Fruit fly (Drosophila melanogaster) whole organism, pupa: ENCODE results near the gene CG3631.

ENCODE experiments used
- CG10348 ChIP-seq: fragments of 200-800 bp; sonication (Bioruptor generic); IDR thresholded peaks from 2 replicates; pipeline ENCODE4 v1.3.6; 2022; ENCODE audit warnings: missing biosample characterization, missing genetic modification characterization
- CG12605 ChIP-seq: fragments of 200-800 bp; sonication (Bioruptor generic); IDR thresholded peaks from 2 replicates; pipeline ENCODE4 v1.3.6; 2022; ENCODE audit warnings: missing biosample characterization, missing genetic modification characterization
- CG13204 ChIP-seq: fragments of 200-800 bp; sonication (Bioruptor generic); optimal IDR thresholded peaks from 2 replicates; lab custom pipeline; 2018; ENCODE audit warnings: missing biosample characterization, mild to moderate bottlenecking, missing genetic modification characterization, moderate library complexity
- CG14655 ChIP-seq: fragments of 200-800 bp; sonication (Bioruptor generic); optimal IDR thresholded peaks from 3 replicates; lab custom pipeline; 2017; ENCODE audit warnings: mild to moderate bottlenecking, missing biosample characterization, missing genetic modification reagents, missing genetic modification characterization
- CG15710 ChIP-seq: fragments of 200-800 bp; sonication (Bioruptor generic); optimal IDR thresholded peaks from 2 replicates; lab custom pipeline; 2018; ENCODE audit warnings: missing biosample characterization, mild to moderate bottlenecking, missing genetic modification characterization, moderate library complexity
- CG17806 ChIP-seq: fragments of 200-800 bp; sonication (Bioruptor generic); optimal IDR thresholded peaks from 2 replicates; lab custom pipeline; 2018; ENCODE audit warnings: missing biosample characterization, mild to moderate bottlenecking, missing genetic modification characterization, moderate library complexity
- CG32121 ChIP-seq: fragments of 200-800 bp; sonication (Bioruptor generic); IDR thresholded peaks from 2 replicates; pipeline ENCODE4 v1.3.6; 2022; ENCODE audit warnings: missing biosample characterization, missing genetic modification characterization
- CG34367 ChIP-seq: fragments of 200-800 bp; sonication (Bioruptor generic); optimal IDR thresholded peaks from 2 replicates; lab custom pipeline; 2018; ENCODE audit warnings: missing biosample characterization, mild to moderate bottlenecking, missing genetic modification characterization
- CG4496 ChIP-seq: fragments of 200-800 bp; sonication (Bioruptor generic); IDR thresholded peaks from 3 replicates; pipeline ENCODE4 v1.3.6; 2022; ENCODE audit warnings: missing biosample characterization, missing genetic modification characterization
- CG8159 ChIP-seq: fragments of 200-800 bp; sonication (Bioruptor generic); optimal IDR thresholded peaks from 3 replicates; lab custom pipeline; 2018; ENCODE audit warnings: missing biosample characterization, mild to moderate bottlenecking, missing genetic modification characterization, moderate library complexity
- CG8301 ChIP-seq: fragments of 200-800 bp; sonication (Bioruptor generic); optimal IDR thresholded peaks from 2 replicates; lab custom pipeline; 2018; ENCODE audit warnings: missing biosample characterization, mild to moderate bottlenecking, missing genetic modification characterization
- CG9948 ChIP-seq: fragments of 200-800 bp; sonication (Bioruptor generic); optimal IDR thresholded peaks from 2 replicates; lab custom pipeline; 2018; ENCODE audit warnings: missing biosample characterization, mild to moderate bottlenecking, missing genetic modification characterization, moderate library complexity
- D1 ChIP-seq: fragments of 200-800 bp; sonication (Bioruptor generic); optimal IDR thresholded peaks from 2 replicates; lab custom pipeline; 2018; ENCODE audit warnings: missing biosample characterization, mild to moderate bottlenecking, missing genetic modification characterization, moderate library complexity
- EcR ChIP-seq: fragments of 200-800 bp; sonication (Bioruptor generic); optimal IDR thresholded peaks from 3 replicates; lab custom pipeline; 2019; ENCODE audit warnings: missing biosample characterization, missing genetic modification characterization, mild to moderate bottlenecking, moderate library complexity, missing genetic modification reagents
- Ets98B ChIP-seq: fragments of 200-800 bp; sonication (Bioruptor generic); IDR thresholded peaks from 2 replicates; pipeline ENCODE4 v1.3.6; 2022; ENCODE audit warnings: missing biosample characterization, missing genetic modification characterization
- Pif1A ChIP-seq: fragments of 200-800 bp; sonication (Bioruptor generic); optimal IDR thresholded peaks from 3 replicates; lab custom pipeline; 2016; ENCODE audit warnings: missing biosample characterization, missing genetic modification characterization
- Pif1B ChIP-seq: fragments of 200-800 bp; sonication (Bioruptor generic); optimal IDR thresholded peaks from 3 replicates; lab custom pipeline; 2016; ENCODE audit warnings: missing biosample characterization, missing genetic modification characterization
- Snoo ChIP-seq: fragments of 200-800 bp; sonication (Bioruptor generic); optimal IDR thresholded peaks from 3 replicates; lab custom pipeline; 2017; ENCODE audit warnings: missing biosample characterization, mild to moderate bottlenecking, missing genetic modification characterization, inconsistent platforms
- fd96Ca ChIP-seq: fragments of 200-800 bp; sonication (Bioruptor generic); IDR thresholded peaks from 3 replicates; pipeline ENCODE4 v1.3.6; 2022; ENCODE audit warnings: missing biosample characterization, missing genetic modification characterization
- gl ChIP-seq: fragments of 200-800 bp; sonication (Bioruptor generic); optimal IDR thresholded peaks from 2 replicates; lab custom pipeline; 2018; ENCODE audit warnings: missing biosample characterization, mild to moderate bottlenecking, missing genetic modification characterization
- rn ChIP-seq: fragments of 200-800 bp; sonication (Bioruptor generic); IDR thresholded peaks from 2 replicates; pipeline ENCODE4 v1.3.6; 2022; ENCODE audit warnings: missing biosample characterization, missing genetic modification characterization

CG3631 gene

DNA sequence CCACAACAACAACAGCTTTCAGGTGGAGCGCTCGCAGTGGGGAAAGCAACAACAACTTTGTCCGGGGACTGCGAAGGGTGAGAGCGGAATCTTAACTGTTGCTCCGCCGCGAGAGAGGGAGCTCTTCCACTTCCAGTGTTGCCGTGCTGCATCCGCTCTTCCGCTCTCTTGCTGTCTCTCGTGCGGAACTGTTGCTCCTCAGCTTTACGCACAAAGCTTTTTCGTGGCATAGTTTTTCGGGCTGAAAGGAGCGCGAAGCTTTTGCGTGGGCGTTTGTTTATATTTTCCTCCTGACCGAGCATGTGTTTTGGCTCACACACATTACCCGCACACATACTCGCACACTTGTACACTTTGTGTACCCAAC is 3.3 kb upstream of the CG3631 start:
- TF ChIP-seq Pif1B (GFP tag; lab: Kevin White, UChicago) (no peak), CG12605 (GFP tag; lab: Robert Waterston, UW) (peak; percentile 60; the same call in 1 of the 2 replicates), rn (GFP tag; lab: Robert Waterston, UW) (no peak)

- TF ChIP-seq Snoo (tag; lab: Kevin White, UChicago) (no peak), fd96Ca (GFP tag; lab: Robert Waterston, UW) (no peak), CG8301 (tag; lab: Kevin White, UChicago) (no peak), Pif1A (GFP tag; lab: Kevin White, UChicago) (no peak), Pif1B (GFP tag; lab: Kevin White, UChicago) (no peak), CG14655 (GFP tag; lab: Kevin White, UChicago) (no peak), CG15710 (no peak), CG17806 (no peak)
These were observed 1.1 kb upstream of the CG3631 start for dm6 chr3R:14878145-14878544.

dm6 chr3R:14880861-14881260 is 1.6 kb downstream of the CG3631 start:
- TF ChIP-seq CG4496 (GFP tag; lab: Robert Waterston, UW) (no peak), Pif1B (GFP tag; lab: Kevin White, UChicago) (no peak), gl (tag; lab: Kevin White, UChicago) (no peak), CG34367 (no peak), D1 (tag; lab: Kevin White, UChicago) (no peak), CG14655 (GFP tag; lab: Kevin White, UChicago) (no peak), fd96Ca (GFP tag; lab: Robert Waterston, UW) (no peak), EcR (GFP tag; lab: Kevin White, UChicago) (no peak), CG12605 (GFP tag; lab: Robert Waterston, UW) (no peak), CG9948 (tag; lab: Kevin White, UChicago) (no peak), CG8159 (tag; lab: Kevin White, UChicago) (no peak), CG17806 (no peak), CG10348 (no peak), Ets98B (no peak), CG15710 (no peak), Pif1A (GFP tag; lab: Kevin White, UChicago) (no peak), CG32121 (GFP tag; lab: Robert Waterston, UW) (no peak), CG13204 (GFP tag; lab: Kevin White, UChicago) (no peak)

- TF ChIP-seq D1 (tag; lab: Kevin White, UChicago): no peak
- TF ChIP-seq CG32121 (GFP tag; lab: Robert Waterston, UW): peak; percentile 78
- TF ChIP-seq CG14655 (GFP tag; lab: Kevin White, UChicago): no peak
- no peak for TF ChIP-seq CG8301 (tag; lab: Kevin White, UChicago)
- TF ChIP-seq EcR (GFP tag; lab: Kevin White, UChicago): no peak
- TF ChIP-seq gl (tag; lab: Kevin White, UChicago): no peak
- no peak for TF ChIP-seq CG13204 (GFP tag; lab: Kevin White, UChicago)
- peak; percentile 57 for TF ChIP-seq Ets98B
- no peak for TF ChIP-seq fd96Ca (GFP tag; lab: Robert Waterston, UW)
- 0 out of 2 replicates have a peak, but pooled peaks have one; percentile 10 for TF ChIP-seq rn (GFP tag; lab: Robert Waterston, UW)
- TF ChIP-seq CG12605 (GFP tag; lab: Robert Waterston, UW): no peak
- peak; percentile 27 for TF ChIP-seq CG8159 (tag; lab: Kevin White, UChicago)
- peak; percentile 54 for TF ChIP-seq CG9948 (tag; lab: Kevin White, UChicago)
- peak; percentile 46 for TF ChIP-seq Snoo (tag; lab: Kevin White, UChicago)
- TF ChIP-seq CG15710: peak; percentile 69
- TF ChIP-seq CG4496 (GFP tag; lab: Robert Waterston, UW): peak; percentile 61; the same call in 2 of the 3 replicates
- no peak for TF ChIP-seq CG10348
- peak; percentile 49 for TF ChIP-seq CG17806
- TF ChIP-seq CG34367: peak; percentile 62
- no peak for TF ChIP-seq Pif1B (GFP tag; lab: Kevin White, UChicago)
- no peak for TF ChIP-seq Pif1A (GFP tag; lab: Kevin White, UChicago)
- TF ChIP-seq, all 21 proteins: peak for 10
These were observed 6.8 kb downstream of the CG3631 start, which contains the start of the genes Rrp6, CG33331 and CG33332 for dm6 chr3R:14886011-14886534. TSS of gene Rrp6 (minus strand) at chr3R:14886246. TSS of gene CG33331 (plus strand) at chr3R:14886456. TSS of gene CG33332 (plus strand) at chr3R:14886456.

DNA sequence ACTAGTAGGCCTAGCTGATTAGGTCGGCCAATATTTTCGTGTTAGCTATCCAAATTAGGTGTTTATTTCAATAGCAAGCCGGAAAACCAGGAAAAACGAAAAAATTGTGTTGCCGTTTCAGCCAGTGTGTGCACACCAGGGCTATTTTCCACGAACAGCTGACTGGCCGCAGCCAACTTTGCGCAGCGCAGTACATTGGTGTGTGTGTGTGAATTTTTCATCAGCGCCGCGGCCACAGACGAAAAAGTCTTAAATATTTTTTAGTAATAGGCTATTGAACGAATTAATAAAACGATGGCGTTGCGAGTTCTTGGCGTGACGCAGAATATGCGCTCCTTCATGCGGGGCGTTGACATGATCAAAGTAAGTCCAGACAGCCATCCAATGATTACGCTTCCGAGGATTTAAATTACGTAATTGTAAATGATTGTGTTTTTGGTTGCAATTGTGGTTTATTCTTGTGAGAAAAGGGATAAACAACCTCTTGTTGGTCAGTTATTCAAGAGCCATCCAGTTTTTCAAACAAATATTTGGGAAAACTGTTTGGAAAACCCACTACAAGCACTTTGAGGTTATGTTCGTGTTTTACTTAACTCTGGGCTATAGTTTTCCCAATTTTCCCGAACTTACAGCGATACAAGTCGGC is 10.9 kb downstream of the CG3631 start, which contains the start of the genes CycC and UQCR-C1:
Gene CycC (minus strand): TSS at position 142 of the 646 bp plus-strand sequence.
Gene UQCR-C1 (plus strand): TSS at position 168 of the 646 bp plus-strand sequence.
- no peak for TF ChIP-seq D1 (tag; lab: Kevin White, UChicago)
- TF ChIP-seq CG13204 (GFP tag; lab: Kevin White, UChicago): no peak
- TF ChIP-seq CG8159 (tag; lab: Kevin White, UChicago): no peak
- no peak for TF ChIP-seq Pif1A (GFP tag; lab: Kevin White, UChicago)
- no peak for TF ChIP-seq CG10348
- TF ChIP-seq Ets98B: no peak
- TF ChIP-seq CG8301 (tag; lab: Kevin White, UChicago): no peak
- no peak for TF ChIP-seq CG12605 (GFP tag; lab: Robert Waterston, UW)
- TF ChIP-seq CG32121 (GFP tag; lab: Robert Waterston, UW): no peak
- no peak for TF ChIP-seq CG34367
- no peak for TF ChIP-seq rn (GFP tag; lab: Robert Waterston, UW)
- no peak for TF ChIP-seq CG9948 (tag; lab: Kevin White, UChicago)
